Worm (Caenorhabditis elegans) whole organism, early embryonic: ENCODE measurements around the gene C56C10.7.
"Not testable (repeated sequence)": the region's sequence is repeated elsewhere in the genome, so short reads cannot be mapped to it uniquely, and the experiment has no call there.

Experiments
- B0310.2 ChIP-seq: sonication (generic microtip); optimal IDR thresholded peaks from 2 replicates; lab custom pipeline; 2016; ENCODE audit warnings: mild to moderate bottlenecking, missing genetic modification characterization, missing compliant biosample characterization
- F13C5.2 ChIP-seq: sonication (generic microtip); optimal IDR thresholded peaks from 2 replicates; lab custom pipeline; 2017; ENCODE audit warnings: mild to moderate bottlenecking, missing genetic modification characterization, inconsistent platforms, missing compliant biosample characterization
- aly-1 ChIP-seq: sonication (generic microtip); optimal IDR thresholded peaks from 2 replicates; lab custom pipeline; 2016; ENCODE audit warnings: missing genetic modification characterization, missing compliant biosample characterization
- ama-1 ChIP-seq: fragments of 150-350 bp; optimal IDR thresholded peaks from 2 replicates; lab custom pipeline; 2014
- ceh-13 ChIP-seq: fragments of 200-800 bp; sonication (Bioruptor generic); optimal IDR thresholded peaks from 2 replicates; lab custom pipeline; 2018; ENCODE audit warnings: mild to moderate bottlenecking, missing genetic modification characterization, missing compliant biosample characterization
- ceh-36 ChIP-seq: sonication (generic microtip); optimal IDR thresholded peaks from 2 replicates; lab custom pipeline; 2016; ENCODE audit warnings: missing genetic modification characterization, inconsistent platforms, missing compliant biosample characterization
- ets-7 ChIP-seq: sonication (generic microtip); optimal IDR thresholded peaks from 2 replicates; lab custom pipeline; 2016; ENCODE audit warnings: missing genotype, missing genetic modification characterization, missing compliant biosample characterization
- flt-1 ChIP-seq: fragments of 200-800 bp; sonication (Bioruptor generic); IDR thresholded peaks from 2 replicates; pipeline ENCODE4 v1.3.6; 2022; ENCODE audit warnings: missing genetic modification characterization, missing compliant biosample characterization
- hmbx-1 ChIP-seq: sonication (generic microtip); optimal IDR thresholded peaks from 2 replicates; lab custom pipeline; 2016; ENCODE audit warnings: mild to moderate bottlenecking, missing genetic modification characterization, missing compliant biosample characterization
- hmg-4 ChIP-seq: fragments of 200-800 bp; sonication (Bioruptor generic); optimal IDR thresholded peaks from 2 replicates; lab custom pipeline; 2018; ENCODE audit warnings: mild to moderate bottlenecking, missing genetic modification characterization, missing compliant biosample characterization
- hnd-1 ChIP-seq: sonication (generic microtip); optimal IDR thresholded peaks from 2 replicates; lab custom pipeline; 2016; ENCODE audit warnings: missing genetic modification characterization, missing compliant biosample characterization
- pes-1 ChIP-seq: fragments of 200-800 bp; sonication (Bioruptor generic); IDR thresholded peaks from 2 replicates; pipeline ENCODE4 v1.3.6; 2022; ENCODE audit warnings: missing genetic modification reagents, missing genetic modification characterization, missing compliant biosample characterization
- scrt-1 ChIP-seq: fragments of 200-800 bp; sonication (Bioruptor generic); IDR thresholded peaks from 2 replicates; pipeline ENCODE4 v1.3.6; 2022; ENCODE audit warnings: missing genetic modification characterization, missing compliant biosample characterization
- sea-1 ChIP-seq: fragments of 200-800 bp; sonication (Bioruptor generic); conservative IDR thresholded peaks from 2 replicates; pipeline ENCODE4 v1.3.6; 2022; ENCODE audit warnings: missing genetic modification characterization, missing compliant biosample characterization
- tbx-11 ChIP-seq: fragments of 200-800 bp; sonication (Bioruptor generic); IDR thresholded peaks from 2 replicates; pipeline ENCODE4 v1.3.6; 2022; ENCODE audit warnings: missing genetic modification characterization, missing compliant biosample characterization
- tbx-37 ChIP-seq: fragments of 200-800 bp; sonication (Bioruptor generic); conservative IDR thresholded peaks from 2 replicates; pipeline ENCODE4 v1.3.6; 2022; ENCODE audit warnings: missing genetic modification reagents, missing genetic modification characterization, missing compliant biosample characterization
- tra-4 ChIP-seq: sonication (generic microtip); optimal IDR thresholded peaks from 2 replicates; lab custom pipeline; 2017; ENCODE audit warnings: missing genetic modification characterization, missing compliant biosample characterization

C56C10.7 gene

ce11 chrII:6587264-6587870 lies at the start of gene C56C10.7:
Gene C56C10.7, minus strand, starts transcription at chrII:6587575.
- no peak for TF ChIP-seq tbx-37 (GFP tag; lab: Robert Waterston, UW)
- no peak for TF ChIP-seq F13C5.2 (tag; lab: Kevin White, UChicago)

DNA sequence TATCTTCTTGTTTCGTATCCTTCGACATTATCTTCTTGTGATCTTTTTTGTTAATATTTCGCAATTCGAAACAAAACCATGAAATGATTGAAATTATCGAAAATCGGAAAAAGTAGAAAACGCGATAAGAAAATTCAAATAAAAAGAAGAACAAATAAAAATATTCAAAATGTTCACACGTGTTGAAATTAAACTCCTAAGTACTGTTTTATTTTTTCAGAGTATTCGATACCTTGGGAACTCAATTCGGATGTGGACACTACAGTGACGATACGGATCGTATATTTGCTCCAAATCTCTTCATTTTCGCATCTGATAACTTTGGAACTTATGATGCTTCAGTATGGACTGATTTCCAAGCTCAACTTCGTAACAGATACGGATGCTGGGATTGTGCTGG lies 48.8 kb upstream of the C56C10.7 start, which contains the start of gene T19D12.5:
Gene T19D12.5 (minus strand): TSS at position 101 of the 400 bp plus-strand sequence.
- no peak for TF ChIP-seq ceh-36 (tag; lab: Kevin White, UChicago)
- no peak for TF ChIP-seq flt-1
- no peak for TF ChIP-seq hnd-1 (tag; lab: Kevin White, UChicago)
- no peak for TF ChIP-seq ceh-13
- TF ChIP-seq sea-1 (GFP tag; lab: Robert Waterston, UW), result no peak
- TF ChIP-seq hmg-4 (GFP tag; lab: Kevin White, UChicago), result no peak
- TF ChIP-seq ama-1 (lab: Kevin White, UChicago), result no peak
- TF ChIP-seq tbx-11 (GFP tag; lab: Robert Waterston, UW), result no peak
- no peak for TF ChIP-seq ets-7
- no peak for TF ChIP-seq hmbx-1
- no peak for TF ChIP-seq tra-4 (tag; lab: Kevin White, UChicago)
- TF ChIP-seq tbx-37 (GFP tag; lab: Robert Waterston, UW), result no peak
- TF ChIP-seq pes-1, result no peak
- TF ChIP-seq aly-1 (tag; lab: Kevin White, UChicago), result no peak
- no peak for TF ChIP-seq B0310.2

DNA sequence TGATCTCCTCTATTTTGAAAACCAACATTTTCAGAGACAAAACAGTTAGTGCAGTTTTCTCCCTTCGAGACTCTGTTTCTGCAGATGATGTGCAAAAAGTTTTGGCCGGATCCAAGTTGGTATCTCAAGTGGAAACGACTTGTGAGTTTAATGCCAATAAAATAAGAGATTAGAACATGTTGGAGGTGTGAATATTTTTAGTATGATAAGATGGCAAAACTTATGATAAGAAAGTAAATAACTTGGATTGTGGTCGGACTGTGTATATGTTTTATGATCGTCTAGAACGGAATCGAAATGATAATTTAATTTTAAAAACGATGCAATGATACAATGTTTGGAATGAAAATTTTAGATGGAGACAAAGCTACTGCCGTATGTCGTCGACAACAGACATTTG lies 44.6 kb upstream of the C56C10.7 start:
- TF ChIP-seq tbx-37 (GFP tag; lab: Robert Waterston, UW), result no peak
- TF ChIP-seq sea-1 (GFP tag; lab: Robert Waterston, UW), result no peak
- no peak for TF ChIP-seq ceh-13
- TF ChIP-seq ets-7, result no peak
- TF ChIP-seq hmg-4 (GFP tag; lab: Kevin White, UChicago), result no peak
- no peak for TF ChIP-seq flt-1
- no peak for TF ChIP-seq pes-1
- no peak for TF ChIP-seq ama-1 (lab: Kevin White, UChicago)
- no peak for TF ChIP-seq hmbx-1
- no peak for TF ChIP-seq aly-1 (tag; lab: Kevin White, UChicago)

ce11 chrII:6630811-6631210 lies 43.4 kb upstream of the C56C10.7 start, which contains the start of gene T19D12.4:
Gene T19D12.4, plus strand, starts transcription at chrII:6631105.
- TF ChIP-seq tbx-37 (GFP tag; lab: Robert Waterston, UW) (no peak), pes-1 (no peak), flt-1 (no peak), hnd-1 (tag; lab: Kevin White, UChicago) (no peak), ama-1 (lab: Kevin White, UChicago) (no peak), aly-1 (tag; lab: Kevin White, UChicago) (no peak), hmbx-1 (no peak), B0310.2 (no peak), ceh-13 (no peak), F13C5.2 (tag; lab: Kevin White, UChicago) (no peak), tra-4 (tag; lab: Kevin White, UChicago) (no peak), hmg-4 (GFP tag; lab: Kevin White, UChicago) (no peak)

DNA sequence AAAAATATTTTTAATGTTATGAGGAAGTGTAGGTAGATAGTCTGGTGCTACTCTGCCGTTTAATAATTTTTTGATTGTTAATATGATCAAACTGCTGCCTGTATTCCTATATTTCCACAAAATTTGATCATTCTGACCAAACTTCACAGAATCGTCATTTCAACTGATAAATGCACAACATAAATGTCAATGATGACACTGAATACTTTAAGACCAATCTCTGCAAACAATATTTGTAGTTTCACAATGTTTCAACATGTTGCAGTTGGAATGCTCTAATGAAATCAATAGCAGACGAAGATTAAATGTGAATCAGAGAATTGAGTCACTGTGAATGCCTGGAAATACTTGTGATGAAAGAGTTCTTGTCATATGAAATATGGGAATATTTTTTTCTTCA lies 42.4 kb upstream of the C56C10.7 start:
- TF ChIP-seq ama-1 (lab: Kevin White, UChicago) (no peak), pes-1 (no peak), aly-1 (tag; lab: Kevin White, UChicago) (no peak), ceh-36 (tag; lab: Kevin White, UChicago) (no peak), ets-7 (no peak), sea-1 (GFP tag; lab: Robert Waterston, UW) (no peak), flt-1 (no peak)

DNA sequence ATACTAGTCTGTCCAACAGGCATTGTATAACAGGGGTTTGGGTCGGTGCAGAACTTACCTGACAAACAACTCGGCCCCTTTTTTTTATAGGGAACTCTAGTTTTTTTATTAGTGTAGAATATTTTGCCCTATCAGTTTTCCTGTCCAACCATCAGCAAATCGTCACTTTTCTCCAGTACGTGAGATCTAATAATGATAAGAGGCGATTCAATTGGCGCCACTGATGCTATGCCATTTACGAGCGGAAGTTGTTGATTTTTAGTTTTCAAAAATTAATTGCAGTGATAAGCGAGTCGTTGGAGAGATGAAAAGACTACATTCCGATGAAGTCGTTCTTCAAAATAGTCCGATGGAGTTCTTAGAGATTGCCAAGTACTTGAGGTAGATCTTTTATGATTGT lies 41.0 kb upstream of the C56C10.7 start:
- TF ChIP-seq tbx-37 (GFP tag; lab: Robert Waterston, UW) (no peak), B0310.2 (no peak), pes-1 (no peak), flt-1 (no peak), tra-4 (tag; lab: Kevin White, UChicago) (no peak)

- TF ChIP-seq hnd-1 (tag; lab: Kevin White, UChicago); ama-1 (lab: Kevin White, UChicago); tbx-11 (GFP tag; lab: Robert Waterston, UW): not testable (repeated sequence)
These were observed 39.8 kb upstream of the C56C10.7 start, which contains the start of the genes F54H5.5 and F54H5.2 for ce11 chrII:6627182-6627581. Gene F54H5.5, minus strand, starts transcription at chrII:6627282. Gene F54H5.2, plus strand, starts transcription at chrII:6627484.

DNA sequence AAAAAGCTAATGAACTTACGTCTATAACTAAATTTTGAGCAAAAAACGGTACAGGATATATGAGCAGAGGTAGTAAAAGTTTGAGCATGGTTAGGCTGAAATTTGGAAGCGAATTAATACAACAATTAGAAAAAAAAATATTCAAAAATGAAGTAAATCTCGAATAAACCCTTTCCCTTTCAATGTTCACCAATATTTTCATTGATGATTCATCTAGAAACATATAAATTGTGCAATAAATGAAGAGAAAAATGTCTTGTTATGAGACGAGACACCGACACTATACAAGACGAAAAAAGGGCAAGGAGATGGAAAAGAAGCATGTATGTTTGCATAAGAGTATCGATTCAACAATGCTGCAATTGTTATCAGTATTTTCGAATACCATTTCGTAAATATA lies 37.9 kb upstream of the C56C10.7 start, which contains the start of gene F54H5.14:
Gene F54H5.14 (minus strand): TSS at position 101 of the 400 bp plus-strand sequence.
- TF ChIP-seq pes-1 (no peak), ceh-13 (no peak), F13C5.2 (tag; lab: Kevin White, UChicago) (no peak), hmg-4 (GFP tag; lab: Kevin White, UChicago) (no peak), ets-7 (no peak), hnd-1 (tag; lab: Kevin White, UChicago) (no peak), flt-1 (no peak), aly-1 (tag; lab: Kevin White, UChicago) (no peak), scrt-1 (GFP tag; lab: Robert Waterston, UW) (no peak), tbx-11 (GFP tag; lab: Robert Waterston, UW) (no peak)

DNA sequence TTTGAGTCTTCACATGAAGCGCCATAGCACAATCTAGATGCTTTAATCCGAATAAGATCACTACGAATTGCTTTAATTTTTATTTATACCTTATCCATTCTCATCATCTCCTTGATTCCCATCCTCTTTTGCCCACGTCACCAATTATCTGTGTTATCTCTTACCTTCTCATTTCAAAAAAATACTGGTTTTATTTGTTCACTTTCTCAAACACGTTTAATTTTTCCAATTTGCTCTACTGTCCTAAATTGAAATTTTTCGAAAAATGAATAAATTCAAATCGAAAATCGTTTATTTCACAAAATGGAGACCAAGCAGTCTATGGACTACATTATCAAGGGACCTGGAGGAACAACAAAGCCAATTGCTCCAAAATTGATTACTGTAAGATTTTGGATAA lies 34.5 kb upstream of the C56C10.7 start, which contains the start of gene F54H5.3:
Gene F54H5.3 (plus strand): TSS at position 301 of the 400 bp plus-strand sequence.
- TF ChIP-seq aly-1 (tag; lab: Kevin White, UChicago), result no peak
- TF ChIP-seq tbx-11 (GFP tag; lab: Robert Waterston, UW), result no peak
- TF ChIP-seq B0310.2, result no peak
- no peak for TF ChIP-seq ama-1 (lab: Kevin White, UChicago)
- no peak for TF ChIP-seq hmg-4 (GFP tag; lab: Kevin White, UChicago)
- TF ChIP-seq ceh-13, result no peak
- TF ChIP-seq flt-1, result no peak
- TF ChIP-seq scrt-1 (GFP tag; lab: Robert Waterston, UW), result no peak
- TF ChIP-seq F13C5.2 (tag; lab: Kevin White, UChicago), result no peak
